Worm (Caenorhabditis elegans) whole organism, L3 larva: ENCODE results near the gene Y75B12B.11.

Experiments used
- ZK546.5 ChIP-seq: sonication (generic microtip); optimal IDR thresholded peaks from 2 replicates; lab custom pipeline; 2017; ENCODE audit warnings: missing biosample characterization, missing genetic modification characterization
- aly-2 ChIP-seq: fragments of 150-350 bp; optimal IDR thresholded peaks from 2 replicates; lab custom pipeline; 2014; ENCODE audit warnings: missing biosample characterization, missing genetic modification characterization
- ama-1 ChIP-seq: fragments of 150-350 bp; optimal IDR thresholded peaks from 2 replicates; lab custom pipeline; 2018
- ceh-16 ChIP-seq: sonication (generic microtip); optimal IDR thresholded peaks from 2 replicates; lab custom pipeline; 2017; ENCODE audit warnings: missing biosample characterization, missing genetic modification characterization
- ceh-28 ChIP-seq: fragments of 150-350 bp; optimal IDR thresholded peaks from 2 replicates; lab custom pipeline; 2014; ENCODE audit warnings: missing biosample characterization, missing genetic modification reagents, missing genetic modification characterization
- ceh-9 ChIP-seq: sonication (generic microtip); optimal IDR thresholded peaks from 2 replicates; lab custom pipeline; 2018; ENCODE audit warnings: missing biosample characterization, missing genetic modification characterization
- daf-12 ChIP-seq: fragments of 150-350 bp; optimal IDR thresholded peaks from 2 replicates; lab custom pipeline; 2014; ENCODE audit warnings: missing biosample characterization, missing genetic modification reagents, missing genetic modification characterization
- egl-27 ChIP-seq: sonication (generic microtip); optimal IDR thresholded peaks from 4 replicates; lab custom pipeline; 2017; ENCODE audit warnings: missing biosample characterization, missing genetic modification reagents, missing genetic modification characterization
- elt-1 ChIP-seq: fragments of 150-350 bp; optimal IDR thresholded peaks from 2 replicates; lab custom pipeline; 2014; ENCODE audit warnings: missing biosample characterization, missing genetic modification characterization
- elt-2 ChIP-seq: sonication (generic microtip); optimal IDR thresholded peaks from 2 replicates; lab custom pipeline; 2016; ENCODE audit warnings: missing genetic modification reagents, mild to moderate bottlenecking, missing genetic modification characterization, missing compliant biosample characterization
- fkh-2 ChIP-seq: fragments of 150-350 bp; optimal IDR thresholded peaks from 2 replicates; lab custom pipeline; 2014; ENCODE audit warnings: missing biosample characterization, missing genetic modification reagents, missing genetic modification characterization
- hmg-11 ChIP-seq: sonication (generic microtip); optimal IDR thresholded peaks from 2 replicates; lab custom pipeline; 2016; ENCODE audit warnings: missing genetic modification characterization, missing compliant biosample characterization
- lin-15B ChIP-seq: fragments of 150-350 bp; optimal IDR thresholded peaks from 2 replicates; lab custom pipeline; 2014; ENCODE audit warnings: missing biosample characterization, missing genetic modification characterization
- lin-39 ChIP-seq: fragments of 150-350 bp; optimal IDR thresholded peaks from 2 replicates; lab custom pipeline; 2018; ENCODE audit warnings: missing biosample characterization, missing genetic modification reagents, missing genetic modification characterization
- lsy-12 ChIP-seq: sonication (generic microtip); optimal IDR thresholded peaks from 2 replicates; lab custom pipeline; 2016; ENCODE audit warnings: mild to moderate bottlenecking, missing genetic modification characterization, missing compliant biosample characterization
- mdl-1 ChIP-seq: fragments of 150-350 bp; optimal IDR thresholded peaks from 2 replicates; lab custom pipeline; 2014; ENCODE audit warnings: missing biosample characterization, missing genetic modification characterization
- mml-1 ChIP-seq: fragments of 150-350 bp; sonication (generic microtip); optimal IDR thresholded peaks from 3 replicates; lab custom pipeline; 2014; ENCODE audit warnings: missing biosample characterization, missing genetic modification characterization
- nfya-1 ChIP-seq: sonication (generic microtip); optimal IDR thresholded peaks from 2 replicates; lab custom pipeline; 2017; ENCODE audit warnings: missing genetic modification characterization, mild to moderate bottlenecking, missing compliant biosample characterization, antibody characterized with exemption, moderate library complexity; ENCODE audit not compliant: insufficient read depth
- nhr-12 ChIP-seq: fragments of 150-350 bp; optimal IDR thresholded peaks from 2 replicates; lab custom pipeline; 2014; ENCODE audit warnings: missing biosample characterization, missing genetic modification characterization
- nhr-23 ChIP-seq: fragments of 150-350 bp; optimal IDR thresholded peaks from 2 replicates; lab custom pipeline; 2014; ENCODE audit warnings: missing biosample characterization, missing genetic modification reagents, missing genetic modification characterization
- nhr-25 ChIP-seq: sonication (generic microtip); optimal IDR thresholded peaks from 2 replicates; lab custom pipeline; 2017; ENCODE audit warnings: missing biosample characterization, missing genetic modification characterization
- nhr-28 ChIP-seq: fragments of 150-350 bp; optimal IDR thresholded peaks from 2 replicates; lab custom pipeline; 2014; ENCODE audit warnings: missing biosample characterization, missing genetic modification characterization
- nhr-43 ChIP-seq: sonication (generic microtip); optimal IDR thresholded peaks from 2 replicates; lab custom pipeline; 2016; ENCODE audit warnings: mild to moderate bottlenecking, missing genetic modification characterization, missing compliant biosample characterization; ENCODE audit not compliant: poor library complexity, severe bottlenecking
- nhr-67 ChIP-seq: fragments of 150-350 bp; optimal IDR thresholded peaks from 2 replicates; lab custom pipeline; 2014; ENCODE audit warnings: missing biosample characterization, missing genetic modification characterization
- nhr-77 ChIP-seq: fragments of 150-350 bp; optimal IDR thresholded peaks from 2 replicates; lab custom pipeline; 2014; ENCODE audit warnings: missing biosample characterization, missing genetic modification characterization
- pha-4 ChIP-seq: fragments of 150-350 bp; optimal IDR thresholded peaks from 2 replicates; lab custom pipeline; 2014; ENCODE audit warnings: missing biosample characterization, missing genetic modification reagents, missing genetic modification characterization
- pqm-1 ChIP-seq: fragments of 150-350 bp; optimal IDR thresholded peaks from 2 replicates; lab custom pipeline; 2017; ENCODE audit warnings: missing biosample characterization, missing genetic modification characterization, inconsistent platforms
- sea-2 ChIP-seq: fragments of 150-350 bp; sonication (generic microtip); optimal IDR thresholded peaks from 4 replicates; lab custom pipeline; 2014; ENCODE audit warnings: missing biosample characterization, missing genetic modification reagents, missing genetic modification characterization
- skn-1 ChIP-seq: fragments of 150-350 bp; optimal IDR thresholded peaks from 2 replicates; lab custom pipeline; 2014; ENCODE audit warnings: missing biosample characterization, missing genetic modification characterization
- snpc-4 ChIP-seq: fragments of 150-350 bp; optimal IDR thresholded peaks from 2 replicates; lab custom pipeline; 2014; ENCODE audit warnings: missing biosample characterization, missing genetic modification characterization
- unc-39 ChIP-seq: sonication (generic microtip); optimal IDR thresholded peaks from 4 replicates; lab custom pipeline; 2017; ENCODE audit warnings: missing biosample characterization, missing genetic modification characterization
- unc-62 ChIP-seq: fragments of 150-350 bp; sonication (generic microtip); optimal IDR thresholded peaks from 4 replicates; lab custom pipeline; 2014; ENCODE audit warnings: missing biosample characterization, missing genetic modification reagents, missing genetic modification characterization
- zag-1 ChIP-seq: fragments of 150-350 bp; optimal IDR thresholded peaks from 2 replicates; lab custom pipeline; 2014; ENCODE audit warnings: missing biosample characterization, missing genetic modification characterization
- ztf-11 ChIP-seq: fragments of 150-350 bp; optimal IDR thresholded peaks from 2 replicates; lab custom pipeline; 2014; ENCODE audit warnings: missing biosample characterization, missing genetic modification characterization
- ztf-4 ChIP-seq: fragments of 150-350 bp; optimal IDR thresholded peaks from 2 replicates; lab custom pipeline; 2014; ENCODE audit warnings: missing biosample characterization, missing genetic modification characterization

Y75B12B.11 gene

DNA sequence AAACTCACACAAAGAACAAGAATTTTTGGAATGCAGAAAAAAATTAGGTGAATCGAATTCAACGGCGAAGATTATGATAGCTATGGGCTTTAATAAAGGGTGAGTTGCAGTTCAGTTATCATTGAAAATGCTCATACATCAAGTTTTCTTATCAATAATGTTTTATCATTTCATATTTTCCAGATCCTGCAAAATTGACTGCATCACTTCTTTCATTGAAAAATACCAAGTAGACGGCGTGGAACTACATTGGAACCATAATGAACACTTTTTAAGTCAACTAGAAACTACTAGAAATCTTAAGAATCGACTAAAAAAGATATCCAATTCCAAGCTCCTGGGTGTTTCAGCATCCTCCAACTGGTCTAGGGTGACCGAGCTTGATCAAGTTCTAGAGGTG lies 47.8 kb upstream of the Y75B12B.11 start, which contains the start of gene K08F9.1:
Gene K08F9.1 (minus strand): TSS at position 101 of the 400 bp plus-strand sequence.
- TF ChIP-seq nhr-67 (tag; lab: Kevin White, UChicago) = no peak
- TF ChIP-seq aly-2 (tag; lab: Kevin White, UChicago) = no peak
- TF ChIP-seq fkh-2 (tag; lab: Kevin White, UChicago) = no peak
- no peak for TF ChIP-seq skn-1 (tag; lab: Kevin White, UChicago)

DNA sequence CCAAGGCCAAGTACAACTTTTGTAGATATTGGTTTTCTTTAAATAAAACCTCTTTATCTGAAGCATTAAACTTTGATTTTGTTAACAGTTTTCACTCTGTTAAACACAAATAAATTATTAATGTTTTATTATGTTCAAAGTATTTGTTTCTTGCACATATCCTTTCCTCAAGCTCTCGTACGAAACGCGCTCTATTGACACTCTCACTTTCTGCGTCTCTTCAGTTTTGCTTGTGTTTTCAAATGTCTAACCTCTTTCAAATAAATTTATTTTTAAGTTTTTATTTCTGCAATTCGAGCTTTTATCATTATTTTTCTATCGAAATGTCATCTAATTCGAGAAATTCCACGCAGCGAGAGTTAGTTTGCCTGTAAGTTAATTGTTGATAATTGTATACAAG lies 47.3 kb upstream of the Y75B12B.11 start, which contains the start of gene K08F9.4:
Gene K08F9.4 (plus strand): TSS at position 222 of the 400 bp plus-strand sequence.
- TF ChIP-seq ceh-28 (tag; lab: Kevin White, UChicago) = no peak
- TF ChIP-seq lin-39 (tag; lab: Kevin White, UChicago) = no peak
- TF ChIP-seq hmg-11 (tag; lab: Kevin White, UChicago) = peak; percentile 32
- TF ChIP-seq nhr-25 = peak; percentile 49
- peak; percentile 92 for TF ChIP-seq nhr-23 (tag; lab: Kevin White, UChicago)
- peak; percentile 93 for TF ChIP-seq pha-4 (tag; lab: Kevin White, UChicago)
- TF ChIP-seq nfya-1 (tag; lab: Kevin White, UChicago) = peak; percentile 71
- TF ChIP-seq snpc-4 = peak; percentile 71
- TF ChIP-seq nhr-43 (tag; lab: Kevin White, UChicago) = peak; percentile 52
- TF ChIP-seq lin-15B (tag; lab: Kevin White, UChicago) = peak; percentile 87
- TF ChIP-seq pqm-1 = no peak
- peak; percentile 7 for TF ChIP-seq elt-2 (tag; lab: Kevin White, UChicago)
- TF ChIP-seq, all 47 proteins: peak for 9

DNA sequence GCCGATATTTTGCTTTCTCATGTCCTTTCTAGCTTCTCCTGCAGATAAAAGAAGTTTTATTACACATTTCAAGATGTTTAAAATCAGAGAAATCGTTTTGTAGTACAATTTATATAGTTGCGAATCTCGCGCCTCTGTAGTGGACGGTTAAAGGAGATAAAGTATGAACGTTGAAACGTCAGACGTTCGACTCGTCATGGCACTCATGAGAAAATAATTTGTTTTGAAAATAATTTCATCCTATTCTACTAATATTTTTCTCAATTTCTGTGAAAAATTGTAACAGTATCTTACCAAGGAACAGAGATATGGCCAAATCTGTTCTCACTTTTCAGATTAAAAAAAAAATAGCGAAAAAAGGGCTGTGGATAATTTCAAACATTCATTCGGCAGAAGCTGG lies 43.3 kb upstream of the Y75B12B.11 start, which contains the start of gene T09F5.20:
Gene T09F5.20 (minus strand): TSS at position 101 of the 400 bp plus-strand sequence.
- TF ChIP-seq ztf-11 (no peak), ceh-9 (tag; lab: Kevin White, UChicago) (no peak), ztf-4 (no peak), nhr-28 (tag; lab: Kevin White, UChicago) (no peak), daf-12 (no peak), elt-1 (tag; lab: Kevin White, UChicago) (no peak), mdl-1 (tag; lab: Kevin White, UChicago) (no peak), sea-2 (no peak), ama-1 (no peak), elt-2 (tag; lab: Kevin White, UChicago) (no peak), nhr-67 (tag; lab: Kevin White, UChicago) (no peak), ceh-16 (no peak), unc-62 (no peak), nhr-12 (no peak), zag-1 (tag; lab: Kevin White, UChicago) (no peak), ZK546.5 (tag; lab: Kevin White, UChicago) (no peak), fkh-2 (tag; lab: Kevin White, UChicago) (no peak)

DNA sequence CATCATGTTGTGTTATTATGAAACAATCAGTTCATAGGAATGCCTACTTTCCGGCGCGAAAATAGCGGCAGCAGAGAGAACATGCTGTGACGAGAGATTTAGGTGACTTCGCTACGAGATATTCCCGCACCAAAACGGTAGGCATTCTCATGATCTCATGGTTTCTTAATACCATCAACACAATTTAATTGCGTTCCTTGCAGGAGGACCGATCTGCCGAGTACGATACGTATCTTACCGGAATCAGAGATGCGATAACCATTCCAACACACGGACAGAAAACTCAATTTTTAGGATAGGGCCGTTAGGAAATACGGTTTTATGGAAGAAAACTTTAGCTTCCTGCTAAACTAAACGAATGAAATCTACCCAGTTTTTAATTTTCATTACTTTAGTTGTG lies 42.3 kb upstream of the Y75B12B.11 start, which contains the start of gene T09F5.1:
Gene T09F5.1 (plus strand): TSS at position 301 of the 400 bp plus-strand sequence.
- TF ChIP-seq unc-62 (no peak), unc-39 (tag; lab: Kevin White, UChicago) (no peak), elt-2 (tag; lab: Kevin White, UChicago) (no peak), aly-2 (tag; lab: Kevin White, UChicago) (no peak), snpc-4 (no peak), mdl-1 (tag; lab: Kevin White, UChicago) (no peak), nhr-77 (no peak), ceh-9 (tag; lab: Kevin White, UChicago) (no peak), ztf-11 (no peak), ceh-16 (no peak), daf-12 (no peak), nhr-23 (tag; lab: Kevin White, UChicago) (no peak), lsy-12 (tag; lab: Kevin White, UChicago) (no peak), nfya-1 (tag; lab: Kevin White, UChicago) (no peak), nhr-67 (tag; lab: Kevin White, UChicago) (no peak), mml-1 (tag; lab: Kevin White, UChicago) (no peak), pha-4 (tag; lab: Kevin White, UChicago) (no peak)

DNA sequence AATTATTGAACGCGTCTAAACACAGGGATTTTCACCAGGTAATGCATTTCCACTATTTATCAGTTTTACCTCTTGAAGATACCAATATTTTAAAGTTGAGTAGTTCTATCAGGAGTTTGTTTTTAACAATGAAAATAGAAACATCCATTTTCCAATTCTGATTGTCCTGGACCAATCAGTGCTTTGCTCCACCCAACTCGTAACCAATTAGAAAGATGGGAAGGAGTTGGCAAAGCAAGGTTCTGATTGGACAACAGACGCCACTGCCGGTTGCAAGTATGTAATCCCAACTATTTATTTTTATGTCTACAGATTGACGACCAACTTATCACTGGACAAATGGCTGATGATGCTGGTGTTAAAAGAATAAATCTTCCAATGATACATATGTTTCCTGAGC lies 40.9 kb upstream of the Y75B12B.11 start:
- no peak for TF ChIP-seq egl-27 (tag; lab: Kevin White, UChicago)
- TF ChIP-seq nfya-1 (tag; lab: Kevin White, UChicago) = peak; percentile 58
